Worm (Caenorhabditis elegans): ENCODE measurements around the gene chl-1.
"Not testable (repeated sequence)": the region's sequence is repeated elsewhere in the genome, so short reads cannot be mapped to it uniquely, and the experiment has no call there.

Gene chl-1

DNA sequence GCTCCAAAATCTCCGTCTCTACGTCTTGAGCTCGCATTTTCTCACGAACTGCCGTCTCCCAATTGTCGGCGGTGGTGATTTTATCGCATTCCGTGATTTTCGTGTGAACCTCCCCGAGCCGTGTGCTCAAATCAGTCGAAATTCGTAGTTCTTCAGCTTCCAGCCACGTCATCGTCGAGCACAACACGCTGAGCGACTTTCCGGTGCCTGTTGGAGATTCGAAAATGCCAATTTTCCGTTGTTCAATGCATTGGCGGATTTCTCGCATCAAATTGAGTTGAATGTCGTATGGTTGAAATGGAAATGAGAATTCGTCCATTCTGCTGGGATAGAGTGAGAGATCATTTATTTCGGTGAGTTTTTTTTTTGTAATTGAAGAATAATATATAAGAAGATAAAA lies at the start of gene chl-1, which contains the start of gene M03C11.3:
TSS of gene chl-1 (minus strand) at position 323 of the 400 bp plus-strand sequence.
TSS of gene M03C11.3 (plus strand) at position 153 of the 400 bp plus-strand sequence.
- TF ChIP-seq ztf-4 (tag; optimal IDR thresholded peaks at IDR 0.05) = no peak

ce11 chrIII:10451012-10451411 lies 46.0 kb upstream of the chl-1 start, which contains the start of gene H04D03.4:
Gene H04D03.4, minus strand, starts transcription at chrIII:10451112.
- TF ChIP-seq pqm-1 (tag; optimal IDR thresholded peaks at IDR 0.05) = no peak
- no peak for TF ChIP-seq tbx-2 (tag; optimal IDR thresholded peaks at IDR 0.05)
- TF ChIP-seq zag-1 (tag; optimal IDR thresholded peaks at IDR 0.05) = no peak
- no peak for TF ChIP-seq aly-2 (tag; optimal IDR thresholded peaks at IDR 0.05)
- TF ChIP-seq nhr-12 (tag; optimal IDR thresholded peaks at IDR 0.05) = no peak
- TF ChIP-seq elt-3 (tag; optimal IDR thresholded peaks at IDR 0.05) = no peak
- TF ChIP-seq nfya-1 (tag; optimal IDR thresholded peaks at IDR 0.05; ENCODE audit: insufficient read depth) = no peak
- no peak for TF ChIP-seq mdl-1 (tag; optimal IDR thresholded peaks at IDR 0.05)
- no peak for TF ChIP-seq sea-2 (GFP tag; optimal IDR thresholded peaks at IDR 0.05)
- no peak for TF ChIP-seq ZK546.5 (tag; optimal IDR thresholded peaks at IDR 0.05)
- TF ChIP-seq fos-1 (tag; optimal IDR thresholded peaks at IDR 0.05) = no peak
- TF ChIP-seq lin-39 (tag; optimal IDR thresholded peaks at IDR 0.05) = no peak
- no peak for TF ChIP-seq lin-15B (tag; optimal IDR thresholded peaks at IDR 0.05)
- no peak for TF ChIP-seq egl-5 (tag; optimal IDR thresholded peaks at IDR 0.05)
- TF ChIP-seq jun-1 (tag; optimal IDR thresholded peaks at IDR 0.05) = no peak

DNA sequence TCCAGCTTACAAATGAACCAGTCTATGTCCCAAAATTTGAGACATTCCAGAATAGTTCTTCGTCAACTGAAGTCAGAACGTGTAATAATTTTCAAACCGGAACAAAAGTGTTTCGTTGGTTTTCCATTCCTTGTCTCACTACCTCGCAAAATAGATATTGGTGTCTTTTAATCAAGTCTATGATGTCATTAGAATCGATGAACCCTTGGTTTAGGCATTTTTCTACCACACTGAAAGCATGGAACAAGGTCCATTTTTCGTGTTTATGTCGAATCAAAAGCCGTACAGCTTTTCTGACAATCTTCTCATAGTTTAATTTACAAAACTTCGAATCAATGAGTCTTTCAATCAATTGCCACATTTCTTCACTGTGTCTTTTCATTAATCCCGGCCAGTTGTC lies 41.7 kb upstream of the chl-1 start, which contains the start of gene H04D03.7:
TSS of gene H04D03.7 (minus strand) at position 101 of the 400 bp plus-strand sequence.
- TF ChIP-seq ama-1 (optimal IDR thresholded peaks at IDR 0.05) = no peak
- no peak for TF ChIP-seq nhr-77 (tag; optimal IDR thresholded peaks at IDR 0.05)
- no peak for TF ChIP-seq ceh-16 (tag; optimal IDR thresholded peaks at IDR 0.05)
- no peak for TF ChIP-seq zag-1 (tag; optimal IDR thresholded peaks at IDR 0.05)
- TF ChIP-seq elt-1 (tag; optimal IDR thresholded peaks at IDR 0.05) = no peak
- TF ChIP-seq ZK546.5 (tag; optimal IDR thresholded peaks at IDR 0.05) = no peak
- TF ChIP-seq nhr-237 (tag; optimal IDR thresholded peaks at IDR 0.05) = no peak
- no peak for TF ChIP-seq nhr-43 (tag; optimal IDR thresholded peaks at IDR 0.05; ENCODE audit: poor library complexity, severe bottlenecking)

ce11 chrIII:10442355-10443140 lies 37.5 kb upstream of the chl-1 start, which contains the start of the genes H04D03.2 and ecps-2:
Gene H04D03.2, minus strand, starts transcription at chrIII:10442405.
Gene ecps-2, plus strand, starts transcription at chrIII:10443090.
- TF ChIP-seq lin-15B (tag; optimal IDR thresholded peaks at IDR 0.05) (no peak), sea-2 (GFP tag; optimal IDR thresholded peaks at IDR 0.05) (no peak), ceh-82 (tag; optimal IDR thresholded peaks at IDR 0.05) (no peak), jun-1 (tag; optimal IDR thresholded peaks at IDR 0.05) (no peak), nhr-77 (tag; optimal IDR thresholded peaks at IDR 0.05) (no peak), nhr-237 (tag; optimal IDR thresholded peaks at IDR 0.05) (no peak), nhr-12 (tag; optimal IDR thresholded peaks at IDR 0.05) (no peak), lsy-12 (tag; optimal IDR thresholded peaks at IDR 0.05) (no peak), zag-1 (tag; optimal IDR thresholded peaks at IDR 0.05) (no peak), ztf-4 (tag; optimal IDR thresholded peaks at IDR 0.05) (no peak), mml-1 (tag; optimal IDR thresholded peaks at IDR 0.05) (no peak), unc-39 (tag; optimal IDR thresholded peaks at IDR 0.05) (no peak), egl-27 (tag; optimal IDR thresholded peaks at IDR 0.05) (no peak), ceh-9 (tag; optimal IDR thresholded peaks at IDR 0.05) (no peak), fos-1 (tag; optimal IDR thresholded peaks at IDR 0.05) (no peak), snpc-4 (tag; optimal IDR thresholded peaks at IDR 0.05) (no peak), nhr-67 (tag; optimal IDR thresholded peaks at IDR 0.05) (no peak), daf-12 (tag; optimal IDR thresholded peaks at IDR 0.05) (no peak), mdl-1 (tag; optimal IDR thresholded peaks at IDR 0.05) (no peak)

DNA sequence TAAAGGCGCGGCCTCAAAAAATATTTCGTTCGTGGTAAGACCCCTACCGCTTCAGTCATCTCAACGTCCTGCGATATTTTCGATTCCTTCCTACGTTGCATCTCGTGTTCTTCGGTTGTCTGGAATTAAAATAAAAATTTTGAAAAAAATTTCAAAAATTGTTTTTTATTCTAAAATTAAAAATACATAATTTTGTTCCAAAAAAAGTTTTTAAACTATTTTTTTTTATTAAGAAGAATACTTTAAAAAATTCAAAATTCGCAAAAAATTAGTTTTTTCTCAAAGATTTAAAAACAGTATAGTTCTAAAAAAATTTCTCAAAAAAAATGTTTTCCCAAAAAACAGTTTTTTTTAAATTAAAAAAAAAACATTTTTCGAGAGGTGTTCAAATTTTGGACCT lies 33.7 kb upstream of the chl-1 start, which contains the start of gene H04D03.6:
TSS of gene H04D03.6 (minus strand) at position 101 of the 400 bp plus-strand sequence.
- not testable (repeated sequence) for TF ChIP-seq ztf-11, nhr-28, daf-12 (tag; optimal IDR thresholded peaks at IDR 0.05)

Data from whole organism, L3 larva.